Fruit fly (Drosophila melanogaster): ENCODE measurements around the gene CG5895.

CG5895 gene

dm6 chr3L:16002116-16002716, 33.1 kb upstream of the CG5895 start (continued):
- TF ChIP-seq Smox (GFP tag; optimal IDR thresholded peaks at IDR 0.05) (no peak), CG6163 (GFP tag; IDR thresholded peaks at IDR 0.05) (peak; percentile 46; the same call in 2 of the 3 replicates), CG6276 (GFP tag; optimal IDR thresholded peaks at IDR 0.05) (peak; percentile 89), CG9139 (GFP tag; optimal IDR thresholded peaks at IDR 0.05) (peak; percentile 55), CG10669 (GFP tag; optimal IDR thresholded peaks at IDR 0.05) (peak; percentile 24), CG11762 (GFP tag; optimal IDR thresholded peaks at IDR 0.05; ENCODE audit: insufficient read depth) (no peak), net (GFP tag; optimal IDR thresholded peaks at IDR 0.05) (peak; percentile 15), CG8119 (GFP tag; IDR thresholded peaks at IDR 0.05) (peak; percentile 77), Sox102F (GFP tag; optimal IDR thresholded peaks at IDR 0.05) (no peak), Eip78C (GFP tag) (peak; percentile 86), Eip75B (GFP tag; optimal IDR thresholded peaks at IDR 0.05) (no peak), eg (GFP tag; IDR thresholded peaks at IDR 0.05) (peak; percentile 74), CG3919 (GFP tag; optimal IDR thresholded peaks at IDR 0.05) (peak; percentile 10), ss (GFP tag; optimal IDR thresholded peaks at IDR 0.05) (peak; percentile 76 to 80), Met (GFP tag; optimal IDR thresholded peaks at IDR 0.05) (no peak), Blimp-1 (GFP tag; optimal IDR thresholded peaks at IDR 0.05) (no peak), Eip93F (GFP tag; optimal IDR thresholded peaks at IDR 0.05) (no peak), CG8319 (GFP tag; optimal IDR thresholded peaks at IDR 0.05) (no peak), vri (GFP tag; optimal IDR thresholded peaks at IDR 0.05) (no peak), spab (GFP tag; optimal IDR thresholded peaks at IDR 0.05) (no peak), lz (GFP tag; optimal IDR thresholded peaks at IDR 0.05) (no peak), Sox14 (GFP tag; optimal IDR thresholded peaks at IDR 0.05) (peak; percentile 20), CG10631 (GFP tag; optimal IDR thresholded peaks at IDR 0.05) (peak; percentile 9), CG31627 (GFP tag; optimal IDR thresholded peaks at IDR 0.05) (no peak), svp (GFP tag) (peak; percentile 48), esn (GFP tag; optimal IDR thresholded peaks at IDR 0.05) (no peak), Gug (GFP tag; IDR thresholded peaks at IDR 0.05) (0 out of 2 replicates have a peak, but pooled peaks have one; percentile 30), Hr4 (GFP tag; optimal IDR thresholded peaks at IDR 0.05) (peak; percentile 82), CG11294 (GFP tag; IDR thresholded peaks at IDR 0.05) (no peak), Ets21C (GFP tag; optimal IDR thresholded peaks at IDR 0.05) (no peak), salr (GFP tag; optimal IDR thresholded peaks at IDR 0.05) (peak in 1 of 2 experiments; percentile 3)

- TF ChIP-seq achi (GFP tag; optimal IDR thresholded peaks at IDR 0.05): peak; percentile 36
- peak; percentile 50 for TF ChIP-seq topi (GFP tag; optimal IDR thresholded peaks at IDR 0.05)
- TF ChIP-seq Ets96B (tag; optimal IDR thresholded peaks at IDR 0.05): peak; percentile 36
- peak; percentile 53 for TF ChIP-seq CG10669 (GFP tag; optimal IDR thresholded peaks at IDR 0.05)
- TF ChIP-seq Met (GFP tag; optimal IDR thresholded peaks at IDR 0.05): peak; percentile 48
- peak; percentile 53 for TF ChIP-seq fkh (GFP tag; optimal IDR thresholded peaks at IDR 0.05)
- peak; percentile 74; the same call in 2 of the 3 replicates for TF ChIP-seq CG8119 (GFP tag; IDR thresholded peaks at IDR 0.05)
- peak; percentile 80 for TF ChIP-seq CG1621 (tag; optimal IDR thresholded peaks at IDR 0.05)
- peak; percentile 44 for TF ChIP-seq CG3919 (GFP tag; optimal IDR thresholded peaks at IDR 0.05)
- peak; percentile 58 for TF ChIP-seq spab (GFP tag; optimal IDR thresholded peaks at IDR 0.05)
- peak; percentile 42 for TF ChIP-seq esn (GFP tag; optimal IDR thresholded peaks at IDR 0.05)
- TF ChIP-seq CG6163 (GFP tag; IDR thresholded peaks at IDR 0.05): peak; percentile 83
- peak; percentile 49 for TF ChIP-seq CG32006 (GFP tag; optimal IDR thresholded peaks at IDR 0.05)
- peak; percentile 61 for TF ChIP-seq Sox14 (GFP tag; optimal IDR thresholded peaks at IDR 0.05)
- TF ChIP-seq CG34406 (GFP tag; optimal IDR thresholded peaks at IDR 0.05): peak; percentile 3
- TF ChIP-seq CG15336 (GFP tag; IDR thresholded peaks at IDR 0.05): peak; percentile 66
- peak; percentile 57 for TF ChIP-seq Hr4 (GFP tag; optimal IDR thresholded peaks at IDR 0.05)
- TF ChIP-seq dac (GFP tag; optimal IDR thresholded peaks at IDR 0.05): peak; percentile 37
- TF ChIP-seq CG11762 (GFP tag; optimal IDR thresholded peaks at IDR 0.05; ENCODE audit: insufficient read depth): no peak
- peak; percentile 75 for TF ChIP-seq CG6808 (GFP tag; optimal IDR thresholded peaks at IDR 0.05)
- peak; percentile 50 to 68 for TF ChIP-seq salr (GFP tag; optimal IDR thresholded peaks at IDR 0.05)
- peak; percentile 89 for TF ChIP-seq Eip78C (GFP tag)
- TF ChIP-seq Eip93F (GFP tag; optimal IDR thresholded peaks at IDR 0.05): no peak
- peak; percentile 70 for TF ChIP-seq vri (GFP tag; optimal IDR thresholded peaks at IDR 0.05)
- TF ChIP-seq OdsH (GFP tag; optimal IDR thresholded peaks at IDR 0.05): peak; percentile 16
- no peak for TF ChIP-seq Gug (GFP tag; IDR thresholded peaks at IDR 0.05)
- peak; percentile 58 for TF ChIP-seq CG6854 (GFP tag; optimal IDR thresholded peaks at IDR 0.05)
- peak; percentile 28 for TF ChIP-seq Blimp-1 (GFP tag; optimal IDR thresholded peaks at IDR 0.05)
- peak; percentile 46 for TF ChIP-seq dsx (GFP tag; optimal IDR thresholded peaks at IDR 0.05; ENCODE audit: poor library complexity, severe bottlenecking)
- TF ChIP-seq Sox15 (GFP tag; optimal IDR thresholded peaks at IDR 0.05): no peak
- peak; percentile 75 for TF ChIP-seq CG9139 (GFP tag; optimal IDR thresholded peaks at IDR 0.05)
Observed at dm6 chr3L:16004401-16005237, 30.7 kb upstream of the CG5895 start, which contains the start of the genes hzg and mRpS31. hzg (minus strand) TSS chr3L:16004736. mRpS31 (plus strand) TSS chr3L:16005193.
